Fruit fly (Drosophila melanogaster): ENCODE measurements around the gene sfl.

Gene sfl

dm6 chr3L:6552968-6553402 is 57.5 kb downstream of the sfl start (continued):
- TF ChIP-seq Rx (GFP tag; IDR thresholded peaks at IDR 0.05) (peak; percentile 68), esg (GFP tag; conservative IDR thresholded peaks at IDR 0.05) (peak; percentile 82), sqz (GFP tag; optimal IDR thresholded peaks at IDR 0.05) (peak; percentile 51), CrebB (tag; optimal IDR thresholded peaks at IDR 0.05) (peak; percentile 74), Side (GFP tag; optimal IDR thresholded peaks at IDR 0.05) (peak; percentile 76), CG8924 (tag; optimal IDR thresholded peaks at IDR 0.05) (peak; percentile 86), crol (GFP tag; IDR thresholded peaks at IDR 0.05) (no peak), Gug (GFP tag; IDR thresholded peaks at IDR 0.05) (peak; percentile 74), nerfin-2 (GFP tag; IDR thresholded peaks at IDR 0.05; ENCODE audit: partially characterized antibody) (no peak), caup (GFP tag; optimal IDR thresholded peaks at IDR 0.05; ENCODE audit: severe bottlenecking) (peak; percentile 82), CG12942 (GFP tag; optimal IDR thresholded peaks at IDR 0.05) (peak; percentile 66), CG9932 (GFP tag; IDR thresholded peaks at IDR 0.05) (peak; percentile 93), CG17568 (GFP tag; optimal IDR thresholded peaks at IDR 0.05) (peak; percentile 81), CG7987 (GFP tag; optimal IDR thresholded peaks at IDR 0.05) (peak; percentile 81), CG3995 (GFP tag; optimal IDR thresholded peaks at IDR 0.05) (peak; percentile 57), CG3163 (GFP tag; optimal IDR thresholded peaks at IDR 0.05) (no peak), disco-r (GFP tag; optimal IDR thresholded peaks at IDR 0.05) (peak; percentile 43), emc (GFP tag; optimal IDR thresholded peaks at IDR 0.05) (peak; percentile 56), hkb (optimal IDR thresholded peaks at IDR 0.05) (no peak), hkb (GFP tag; IDR thresholded peaks at IDR 0.05) (peak; percentile 86), CG6272 (GFP tag; IDR thresholded peaks at IDR 0.05) (peak; percentile 43; the same call in 1 of the 2 replicates), Asciz (GFP tag; optimal IDR thresholded peaks at IDR 0.05) (peak; percentile 80), sr (GFP tag; IDR thresholded peaks at IDR 0.05) (no peak; the same call in 2 of the 3 replicates), CG2875 (GFP tag; optimal IDR thresholded peaks at IDR 0.05) (peak; percentile 79), Ets65A (GFP tag) (peak; percentile 91), Ada2b (GFP tag; IDR thresholded peaks at IDR 0.05) (peak; percentile 87), CG2199 (GFP tag; IDR thresholded peaks at IDR 0.05) (no peak), dan (GFP tag; IDR thresholded peaks at IDR 0.05) (no peak), Neu2 (GFP tag; optimal IDR thresholded peaks at IDR 0.05; ENCODE audit: borderline replicate concordance) (no peak), h (optimal IDR thresholded peaks at IDR 0.05) (no peak), Dll (GFP tag; IDR thresholded peaks at IDR 0.05; ENCODE audit: partially characterized antibody) (no peak), HmgZ (tag; optimal IDR thresholded peaks at IDR 0.05) (peak; percentile 89), MBD-R2 (GFP tag; IDR thresholded peaks at IDR 0.05) (peak; percentile 79), CG3726 (GFP tag; IDR thresholded peaks at IDR 0.05) (no peak), CG32767 (GFP tag; IDR thresholded peaks at IDR 0.05) (peak; percentile 82), CG2678 (tag; optimal IDR thresholded peaks at IDR 0.05) (peak; percentile 92), Oaz (GFP tag; IDR thresholded peaks at IDR 0.05) (peak; percentile 73), pho (GFP tag; optimal IDR thresholded peaks at IDR 0.05) (peak; percentile 83), CG11456 (GFP tag; IDR thresholded peaks at IDR 0.05) (peak; percentile 84), tio (GFP tag; optimal IDR thresholded peaks at IDR 0.05) (peak; percentile 79), Sox102F (GFP tag; optimal IDR thresholded peaks at IDR 0.05) (peak; percentile 92), CG7928 (GFP tag; optimal IDR thresholded peaks at IDR 0.05) (peak; percentile 51), CG18764 (GFP tag; optimal IDR thresholded peaks at IDR 0.05) (peak; percentile 51), CG2202 (tag; optimal IDR thresholded peaks at IDR 0.05) (peak; percentile 65), CG12744 (GFP tag; optimal IDR thresholded peaks at IDR 0.05) (peak; percentile 45), Atf-2 (GFP tag; optimal IDR thresholded peaks at IDR 0.05) (peak; percentile 49), lilli (GFP tag; optimal IDR thresholded peaks at IDR 0.05) (peak; percentile 91), CG32772 (GFP tag; IDR thresholded peaks at IDR 0.05) (peak; percentile 83), CG1832 (GFP tag; optimal IDR thresholded peaks at IDR 0.05) (no peak), Usf (GFP tag; optimal IDR thresholded peaks at IDR 0.05) (peak; percentile 10), Sin3A (optimal IDR thresholded peaks at IDR 0.05) (no peak), Hmx (GFP tag; optimal IDR thresholded peaks at IDR 0.05) (peak; percentile 70)
